Fruit fly (Drosophila melanogaster) whole organism, prepupa: ENCODE data around the gene CG5861.
A peak's percentile ranks its signal among the peaks of the same experiment; 100 is the strongest.

Experiments
- CG11762 ChIP-seq: fragments of 200-800 bp; sonication (Bioruptor generic); optimal IDR thresholded peaks from 3 replicates; lab custom pipeline; 2016; ENCODE audit warnings: missing biosample characterization, missing genetic modification characterization; ENCODE audit not compliant: insufficient read depth
- CG1621 ChIP-seq: fragments of 200-800 bp; sonication (Bioruptor generic); optimal IDR thresholded peaks from 3 replicates; lab custom pipeline; 2018; ENCODE audit warnings: missing biosample characterization, mild to moderate bottlenecking, missing genetic modification characterization
- CG4318 ChIP-seq: fragments of 200-800 bp; sonication (Bioruptor generic); optimal IDR thresholded peaks from 3 replicates; lab custom pipeline; 2017; ENCODE audit warnings: missing biosample characterization, mild to moderate bottlenecking, missing genetic modification characterization
- CG6163 ChIP-seq: fragments of 200-800 bp; sonication (Bioruptor generic); IDR thresholded peaks from 3 replicates; pipeline ENCODE4 v1.3.6; 2022; ENCODE audit warnings: missing biosample characterization, missing genetic modification characterization
- CG6276 ChIP-seq: fragments of 200-800 bp; sonication (Bioruptor generic); optimal IDR thresholded peaks from 2 replicates; lab custom pipeline; 2017; ENCODE audit warnings: missing biosample characterization, mild to moderate bottlenecking, missing genetic modification characterization
- Eip93F ChIP-seq: fragments of 200-800 bp; sonication (Bioruptor generic); optimal IDR thresholded peaks from 2 replicates; lab custom pipeline; 2016; ENCODE audit warnings: missing biosample characterization, mild to moderate bottlenecking, missing genetic modification characterization
- Ets21C ChIP-seq: fragments of 200-800 bp; sonication (Bioruptor generic); optimal IDR thresholded peaks from 3 replicates; lab custom pipeline; 2016; ENCODE audit warnings: missing biosample characterization, missing genetic modification characterization
- Hr4 ChIP-seq: fragments of 200-800 bp; sonication (Bioruptor generic); optimal IDR thresholded peaks from 3 replicates; lab custom pipeline; 2016; ENCODE audit warnings: missing biosample characterization, missing genetic modification characterization
- Met ChIP-seq: fragments of 200-800 bp; sonication (Bioruptor generic); optimal IDR thresholded peaks from 3 replicates; lab custom pipeline; 2016; ENCODE audit warnings: missing biosample characterization, missing genetic modification characterization
- eg ChIP-seq: fragments of 200-800 bp; sonication (Bioruptor generic); IDR thresholded peaks from 3 replicates; pipeline ENCODE4 v1.3.6; 2022; ENCODE audit warnings: missing biosample characterization, missing genetic modification characterization

DNA sequence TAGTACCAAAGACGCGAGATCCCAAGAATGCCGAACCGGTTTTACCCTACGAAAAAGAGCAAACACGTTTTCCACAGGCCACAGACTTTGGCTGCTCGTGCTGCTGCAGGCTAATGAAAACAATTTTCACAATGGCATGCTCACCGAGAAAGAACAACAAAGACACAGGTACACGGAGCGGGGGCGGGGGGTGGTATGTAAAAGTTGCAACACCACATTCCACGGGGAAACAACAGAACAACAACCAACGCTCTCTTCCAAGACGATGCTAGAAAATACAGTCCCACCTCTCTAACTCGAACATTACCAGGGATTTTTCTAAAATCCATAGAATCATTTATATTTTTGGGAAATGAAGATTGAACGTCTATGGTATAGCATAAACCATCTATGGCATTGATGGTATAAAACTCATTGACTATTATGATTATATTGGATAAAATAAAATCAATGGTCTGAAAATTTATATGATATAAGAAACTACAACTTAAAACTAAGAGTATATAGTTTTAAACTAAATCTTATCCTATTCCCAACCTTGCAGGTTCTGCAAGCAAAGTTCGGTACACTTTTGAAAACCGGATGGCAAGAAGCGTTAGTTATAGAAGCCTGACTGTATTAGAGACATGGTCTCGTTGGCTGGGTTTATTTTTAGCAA is 25.6 kb downstream of the CG5861 start:
- TF ChIP-seq CG1621 (tag; lab: Kevin White, UChicago) (no peak), CG6276 (GFP tag; lab: Kevin White, UChicago) (peak; percentile 11), CG6163 (no peak), CG4318 (GFP tag; lab: Kevin White, UChicago) (peak; percentile 51), eg (GFP tag; lab: Robert Waterston, UW) (no peak), Eip93F (GFP tag; lab: Kevin White, UChicago) (no peak), Hr4 (GFP tag; lab: Kevin White, UChicago) (peak; percentile 52), Met (GFP tag; lab: Kevin White, UChicago) (peak; percentile 50), CG11762 (GFP tag; lab: Kevin White, UChicago) (no peak), Ets21C (GFP tag; lab: Kevin White, UChicago) (no peak)
